Fruit fly (Drosophila melanogaster): ENCODE measurements around the gene Snmp1.

Snmp1 gene

DNA sequence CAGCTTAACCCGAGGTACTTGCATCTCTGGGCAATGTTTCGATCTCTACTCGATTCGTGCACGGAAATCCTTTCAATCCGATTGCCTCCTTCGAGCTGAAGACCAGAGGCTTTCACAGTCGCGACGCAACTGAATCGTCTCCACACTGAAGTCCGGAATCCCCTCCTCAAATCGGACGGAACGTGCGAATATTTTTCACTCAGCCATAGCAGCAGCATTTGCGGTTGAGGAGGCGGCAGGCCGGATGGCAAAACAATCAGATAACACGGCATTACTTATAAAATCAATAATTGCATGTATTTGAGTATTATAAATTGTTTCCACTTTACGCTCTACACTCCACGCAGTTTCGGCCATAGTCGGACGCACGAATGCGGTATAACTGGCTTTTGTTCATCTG lies at the start of gene Snmp1:
TSS of gene Snmp1 (minus strand) at position 101 of the 400 bp plus-strand sequence.
- TF ChIP-seq CG17801 (GFP tag; optimal IDR thresholded peaks at IDR 0.05; ENCODE audit: partially characterized antibody): no peak

DNA sequence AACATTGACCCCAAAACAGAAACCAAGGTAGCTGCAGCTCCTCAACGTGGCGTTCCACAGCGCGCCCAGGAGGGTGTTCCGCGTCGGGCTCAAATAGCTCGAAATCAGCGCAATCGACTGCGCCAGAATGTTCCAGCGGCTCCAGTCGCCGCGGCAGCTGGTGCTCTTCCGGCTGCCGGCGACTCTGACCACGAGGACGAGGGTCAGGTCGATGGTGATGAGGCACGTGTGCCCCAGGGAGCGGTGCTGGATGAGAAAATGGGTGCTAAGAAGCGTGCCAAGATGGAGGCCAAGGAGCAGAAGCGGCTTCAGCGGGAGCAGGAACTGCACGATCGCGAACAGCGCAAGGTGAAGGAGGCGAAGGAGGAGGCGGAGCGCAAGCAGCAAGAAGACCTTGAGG lies 47.3 kb upstream of the Snmp1 start:
- TF ChIP-seq CG17801 (GFP tag; optimal IDR thresholded peaks at IDR 0.05; ENCODE audit: partially characterized antibody): no peak

DNA sequence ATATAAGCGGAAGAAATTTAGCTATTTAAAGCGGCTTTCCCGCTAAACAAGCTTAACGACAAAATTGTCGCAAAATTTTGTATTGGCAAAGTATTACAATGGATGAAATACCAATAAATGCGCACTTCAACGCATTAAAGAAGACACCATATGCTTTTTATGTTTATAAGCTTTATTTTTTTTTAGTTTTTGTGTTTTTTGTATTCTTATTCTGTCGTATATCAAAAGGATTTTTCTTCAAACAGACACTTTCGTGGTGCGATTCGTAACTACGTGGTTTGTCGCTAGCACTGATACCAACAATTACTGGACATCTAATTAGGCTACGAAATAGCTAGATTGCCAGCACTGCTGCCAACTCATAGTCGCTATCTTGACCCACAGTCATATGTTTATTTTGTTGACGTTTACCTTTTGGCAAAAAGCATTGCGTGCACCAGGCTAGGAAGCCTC lies 46.7 kb upstream of the Snmp1 start, which contains the start of gene Ddrgk1:
TSS of gene Ddrgk1 (plus strand) at position 387 of the 453 bp plus-strand sequence.
- TF ChIP-seq CG17801 (GFP tag; optimal IDR thresholded peaks at IDR 0.05; ENCODE audit: partially characterized antibody): peak; percentile 20

DNA sequence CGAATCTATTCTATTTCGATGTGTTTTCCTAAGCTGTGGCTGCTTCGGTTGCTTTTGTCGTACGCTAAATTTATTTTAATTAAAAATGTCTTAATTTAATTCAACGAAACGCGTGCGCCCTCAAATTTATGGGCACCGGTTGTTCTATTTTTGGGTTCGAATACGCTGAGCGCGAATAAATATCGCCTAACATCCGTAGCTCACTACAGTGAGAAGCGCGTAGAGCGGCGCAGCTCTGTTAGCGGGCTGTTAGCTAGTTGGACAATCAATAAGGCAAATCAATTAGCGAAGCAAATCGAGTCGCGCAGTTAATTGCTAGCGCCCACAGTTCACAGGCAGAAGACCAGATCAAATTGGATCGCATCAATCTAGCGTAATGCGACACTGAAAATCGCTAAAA lies 42.1 kb upstream of the Snmp1 start:
- no peak for TF ChIP-seq CG17801 (GFP tag; optimal IDR thresholded peaks at IDR 0.05; ENCODE audit: partially characterized antibody)

DNA sequence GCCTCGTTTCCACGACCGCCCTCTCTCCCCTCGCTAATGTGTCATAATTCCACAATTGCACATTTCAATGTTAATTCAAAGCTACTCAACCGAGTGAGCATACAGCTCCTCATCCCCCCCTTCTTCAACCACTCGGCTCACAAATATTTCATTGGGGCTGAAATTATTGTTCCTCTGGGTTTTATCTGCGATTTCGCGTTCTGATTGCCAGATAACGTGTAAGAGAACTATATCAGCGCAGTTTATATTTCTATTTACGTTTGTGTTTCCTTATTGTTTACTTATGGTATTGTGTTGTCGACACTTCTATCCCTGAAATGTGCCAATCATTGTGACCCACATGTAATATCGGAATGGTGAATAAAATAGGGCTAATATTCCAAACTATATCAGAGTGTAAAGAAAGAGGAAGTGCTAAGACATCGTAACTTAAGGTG lies 38.8 kb upstream of the Snmp1 start:
- TF ChIP-seq CG17801 (GFP tag; optimal IDR thresholded peaks at IDR 0.05; ENCODE audit: partially characterized antibody): no peak

DNA sequence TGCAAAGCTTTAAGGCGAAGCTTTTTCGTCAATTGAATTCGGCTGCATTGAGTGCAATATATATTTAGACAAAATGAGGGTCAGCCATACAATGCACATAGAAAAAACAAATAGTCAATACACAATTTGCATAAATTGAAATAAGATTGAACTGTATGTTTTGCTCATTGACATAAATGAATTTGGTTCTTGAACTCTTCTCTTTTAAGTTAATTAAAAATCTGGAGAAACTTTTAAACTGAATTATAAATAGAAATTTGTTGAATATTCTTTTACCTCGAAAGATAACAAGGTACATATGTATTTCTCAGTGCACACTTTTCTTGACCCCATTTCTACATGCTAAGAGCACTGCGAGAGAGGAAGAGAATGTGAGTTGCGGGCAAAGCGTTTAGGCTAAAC lies 38.3 kb upstream of the Snmp1 start:
- TF ChIP-seq CG17801 (GFP tag; optimal IDR thresholded peaks at IDR 0.05; ENCODE audit: partially characterized antibody): no peak

DNA sequence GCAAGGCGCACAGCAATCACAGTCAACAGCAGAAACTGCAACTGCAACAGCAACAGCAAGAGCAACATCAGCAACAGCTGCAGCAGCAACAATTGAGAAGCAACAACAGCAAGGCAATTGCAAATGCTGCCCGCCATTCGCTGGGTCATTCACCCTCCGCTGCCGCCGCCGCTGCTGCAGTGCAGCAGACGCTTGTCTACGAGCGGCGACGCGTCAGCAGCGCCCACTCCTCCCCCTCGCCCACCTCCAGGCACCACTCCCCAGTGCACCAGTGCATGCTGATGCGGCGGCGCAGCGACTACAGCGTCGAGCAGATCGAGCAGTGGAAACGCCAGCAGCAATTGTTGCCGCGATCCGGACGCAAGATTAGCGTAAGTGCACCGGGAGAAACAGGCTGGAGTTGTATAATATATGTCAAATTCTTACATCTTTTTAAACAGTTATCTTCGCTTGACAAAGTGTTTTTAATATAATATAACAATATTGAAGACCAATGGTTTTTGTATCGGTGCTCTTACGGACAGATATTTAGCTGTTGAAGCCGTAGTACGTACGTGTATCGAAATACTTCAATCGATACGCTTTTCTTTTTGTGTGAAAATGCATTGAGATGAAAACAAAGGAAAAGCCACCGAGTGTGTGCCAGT lies 37.8 kb upstream of the Snmp1 start:
- no peak for TF ChIP-seq CG17801 (GFP tag; optimal IDR thresholded peaks at IDR 0.05; ENCODE audit: partially characterized antibody)

DNA sequence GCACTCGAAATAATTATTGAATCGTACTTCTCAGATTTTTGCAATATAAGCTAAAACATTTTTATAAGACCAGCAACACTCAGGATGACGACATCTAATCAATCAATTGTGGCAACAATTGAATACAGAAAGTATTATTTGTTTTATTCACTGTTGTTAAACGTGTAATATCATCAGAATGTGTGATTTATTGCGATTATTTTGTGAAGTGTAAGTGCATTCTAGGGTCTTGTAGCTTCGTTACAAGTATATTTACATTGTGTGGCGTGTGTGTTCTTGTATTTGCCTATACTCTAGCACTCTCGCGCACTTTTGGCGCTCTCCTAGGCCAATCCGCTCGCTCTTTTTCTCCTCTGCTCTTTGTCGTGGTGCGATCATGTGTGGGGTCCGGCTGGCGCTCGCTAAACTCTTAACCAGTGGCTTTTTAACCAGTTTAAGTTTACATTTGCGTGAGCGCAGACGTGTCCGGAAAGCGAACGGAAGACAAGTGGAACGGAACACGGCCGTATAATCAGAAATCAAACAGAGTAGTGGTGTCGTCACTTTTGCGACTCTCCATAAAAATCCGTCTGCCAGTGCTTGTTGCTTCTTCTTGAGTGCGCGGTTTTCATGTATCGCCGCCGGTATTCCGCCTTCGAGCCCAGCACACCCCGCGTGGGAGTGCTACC lies 36.6 kb upstream of the Snmp1 start:
- TF ChIP-seq CG17801 (GFP tag; optimal IDR thresholded peaks at IDR 0.05; ENCODE audit: partially characterized antibody): peak; percentile 90

DNA sequence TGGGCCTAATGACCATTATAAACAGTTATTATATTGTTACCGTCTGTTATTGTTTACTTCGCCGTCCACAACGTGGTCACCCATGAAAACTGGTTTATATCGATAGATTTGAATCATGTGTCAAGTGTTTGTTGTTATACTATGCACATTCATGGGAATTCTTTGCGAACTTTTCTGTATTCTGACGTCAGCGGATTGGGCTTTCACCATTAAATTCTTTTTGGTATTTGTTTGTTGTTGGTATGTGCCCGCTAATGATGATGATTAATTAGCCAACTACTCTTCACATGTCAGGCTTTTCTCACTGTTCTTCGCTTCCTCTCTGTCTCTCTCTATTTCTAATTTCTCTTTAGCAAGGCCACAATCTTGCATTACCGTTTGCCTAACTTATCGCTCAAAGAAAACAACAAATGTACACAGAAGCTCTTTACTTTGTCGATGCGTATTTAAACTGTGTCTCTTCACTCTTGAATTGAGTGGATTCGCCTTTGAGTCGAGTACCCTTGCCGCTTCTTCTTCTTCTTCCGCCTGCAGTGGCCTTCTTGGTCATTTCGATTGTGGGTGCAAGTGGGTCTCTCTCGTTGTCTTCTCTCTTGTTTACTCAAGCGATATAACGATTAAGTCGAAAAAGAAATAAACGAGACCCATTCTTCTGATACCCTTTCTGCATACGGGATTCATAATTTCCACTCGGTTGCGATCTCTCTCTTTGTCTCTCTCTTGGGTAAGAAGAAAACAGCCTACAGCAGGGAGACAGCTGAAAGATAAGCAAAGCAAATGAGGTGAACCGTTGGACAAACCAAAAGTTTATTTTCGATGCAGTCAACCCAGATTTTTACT lies 35.9 kb upstream of the Snmp1 start:
- no peak for TF ChIP-seq CG17801 (GFP tag; optimal IDR thresholded peaks at IDR 0.05; ENCODE audit: partially characterized antibody)

DNA sequence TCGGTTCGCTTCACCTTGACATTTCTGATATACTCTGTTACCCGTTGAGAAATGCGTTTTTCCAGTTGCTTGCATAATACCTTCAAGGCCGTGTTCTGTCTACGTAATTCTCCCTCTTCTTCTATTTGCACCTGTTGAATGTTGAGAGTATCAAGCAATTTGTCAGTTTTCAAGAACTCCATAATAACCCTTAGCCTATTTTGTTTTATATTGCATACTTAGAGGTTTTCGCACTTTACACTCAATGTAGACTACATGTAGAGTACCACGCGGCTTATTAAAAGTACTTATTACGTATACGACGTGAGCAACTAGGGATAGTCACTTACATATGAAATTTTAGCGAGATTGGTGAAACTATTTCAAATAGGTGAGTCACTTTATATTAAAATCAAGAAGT lies 35.1 kb upstream of the Snmp1 start:
- peak; percentile 16 for TF ChIP-seq CG17801 (GFP tag; optimal IDR thresholded peaks at IDR 0.05; ENCODE audit: partially characterized antibody)

DNA sequence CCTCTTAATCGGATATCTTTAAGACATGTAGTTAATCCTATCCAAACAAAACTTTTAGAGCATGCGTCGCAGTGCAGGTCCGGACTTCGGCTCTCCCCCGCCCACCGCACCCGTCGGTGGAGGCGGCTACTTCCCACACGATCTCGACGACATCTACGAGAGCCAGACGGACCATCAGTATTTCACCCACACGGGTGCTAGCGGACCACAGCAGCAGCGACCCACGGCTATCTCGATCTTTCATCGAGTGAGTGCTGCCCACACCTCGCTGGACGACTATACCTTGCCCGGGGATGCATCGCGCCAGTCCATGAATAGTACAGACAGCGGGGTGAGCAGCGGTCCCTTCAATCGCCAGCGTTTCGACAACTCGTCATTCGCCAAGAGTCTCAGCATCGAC lies 33.6 kb upstream of the Snmp1 start:
- TF ChIP-seq CG17801 (GFP tag; optimal IDR thresholded peaks at IDR 0.05; ENCODE audit: partially characterized antibody): no peak

DNA sequence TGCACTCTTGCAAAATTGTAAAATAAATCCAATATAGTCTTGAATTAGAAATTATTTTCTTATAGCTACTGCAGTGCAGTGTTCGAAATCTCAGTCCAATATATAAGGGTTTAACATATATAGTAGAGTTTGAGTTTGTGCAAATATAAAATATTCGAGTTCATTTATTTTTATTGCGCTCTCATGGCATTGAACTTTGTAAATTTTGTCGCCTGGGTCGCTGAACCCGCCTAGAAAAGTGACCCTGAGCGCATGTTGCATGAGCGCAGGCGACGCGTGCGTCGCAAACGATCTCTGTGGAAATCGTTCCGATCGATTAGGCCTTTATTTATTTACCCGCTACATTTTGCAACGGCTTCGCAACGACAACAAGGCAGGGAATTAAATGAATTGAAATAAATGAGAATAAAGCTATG lies 32.0 kb upstream of the Snmp1 start:
- no peak for TF ChIP-seq CG17801 (GFP tag; optimal IDR thresholded peaks at IDR 0.05; ENCODE audit: partially characterized antibody)

DNA sequence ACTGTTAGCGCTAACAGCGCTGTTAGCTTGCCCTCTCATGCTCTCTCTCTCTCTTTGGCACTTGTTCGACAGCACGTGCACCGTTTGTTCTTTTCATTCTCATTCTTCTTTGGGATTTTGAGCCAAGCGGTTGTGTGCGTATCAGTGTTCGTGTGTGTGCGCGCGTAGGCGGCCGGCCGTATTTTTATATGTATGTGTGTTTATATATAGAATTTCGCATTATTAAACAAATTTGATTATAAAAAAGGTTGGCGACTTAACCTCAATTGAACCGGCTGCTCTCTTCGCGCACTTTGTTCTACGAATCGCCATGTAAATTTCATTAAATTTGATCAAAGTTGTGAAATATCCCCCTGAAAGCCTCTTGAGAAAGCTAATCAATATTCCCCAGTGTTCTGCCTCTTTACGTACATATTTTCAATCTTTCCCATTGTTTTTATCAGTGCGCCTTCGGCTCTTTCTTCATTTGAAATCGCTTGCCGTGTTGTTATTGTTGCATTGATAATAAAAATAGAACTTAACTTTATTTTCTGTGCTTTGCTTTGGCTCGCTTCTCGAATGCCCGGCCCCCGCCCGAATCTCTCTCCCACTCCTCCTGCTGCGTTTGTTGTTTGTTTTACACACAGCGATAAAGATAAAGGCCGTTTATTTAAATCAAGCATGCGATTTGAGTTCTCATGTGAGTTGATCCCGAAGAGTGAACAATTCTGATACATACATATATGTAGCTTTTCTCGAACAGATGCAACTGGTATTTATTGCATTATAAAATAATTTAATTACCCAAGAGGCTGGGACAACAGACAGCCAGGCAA lies 31.3 kb upstream of the Snmp1 start:
- TF ChIP-seq CG17801 (GFP tag; optimal IDR thresholded peaks at IDR 0.05; ENCODE audit: partially characterized antibody): no peak

DNA sequence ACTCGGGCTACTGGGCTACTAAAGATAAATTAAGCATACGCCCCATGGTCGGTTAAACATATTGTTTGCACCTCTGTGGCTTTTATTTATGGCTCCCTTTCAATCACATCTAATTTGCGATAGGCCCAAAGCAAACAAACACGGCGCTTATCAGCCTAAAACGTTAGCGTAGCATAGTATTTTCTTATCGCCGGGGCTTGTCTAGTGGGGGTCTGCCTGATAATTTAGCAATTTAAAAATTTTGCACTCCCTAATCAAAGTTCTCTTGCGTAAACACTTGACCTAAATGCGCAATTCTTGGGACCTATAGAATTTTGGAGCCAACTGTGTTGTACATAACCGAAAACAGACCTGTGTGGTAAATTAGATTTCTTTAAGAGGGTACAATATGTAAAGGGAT lies 30.1 kb upstream of the Snmp1 start:
- no peak for TF ChIP-seq CG17801 (GFP tag; optimal IDR thresholded peaks at IDR 0.05; ENCODE audit: partially characterized antibody)

DNA sequence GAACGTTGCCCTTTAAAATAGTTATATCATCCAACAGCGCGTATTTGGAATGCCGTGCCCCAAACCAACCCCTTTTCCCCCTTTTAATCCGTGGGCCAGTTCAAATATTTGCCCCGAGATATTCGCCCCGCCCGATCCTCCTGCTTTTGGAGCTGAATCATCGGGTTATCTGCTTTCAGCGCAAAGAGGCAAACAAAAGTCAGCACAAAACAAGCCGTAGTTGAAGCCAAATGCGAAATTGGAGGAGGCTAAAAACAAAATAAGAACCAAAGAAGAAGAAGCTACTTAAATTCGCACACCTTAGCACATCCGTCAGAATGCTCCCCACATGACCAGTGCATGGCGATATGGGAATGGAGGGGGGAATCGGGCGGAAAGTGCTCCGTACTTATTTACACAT lies 29.6 kb upstream of the Snmp1 start:
- TF ChIP-seq CG17801 (GFP tag; optimal IDR thresholded peaks at IDR 0.05; ENCODE audit: partially characterized antibody): peak; percentile 39

Data from ovary, adult (tissue).